Fruit fly (Drosophila melanogaster) whole organism, pupa: ENCODE measurements around the gene CG17198.

Experiments used
- CG14655 ChIP-seq: fragments of 200-800 bp; sonication (Bioruptor generic); optimal IDR thresholded peaks from 3 replicates; lab custom pipeline; 2017; ENCODE audit warnings: mild to moderate bottlenecking, missing biosample characterization, missing genetic modification reagents, missing genetic modification characterization
- CG32121 ChIP-seq: fragments of 200-800 bp; sonication (Bioruptor generic); IDR thresholded peaks from 2 replicates; pipeline ENCODE4 v1.3.6; 2022; ENCODE audit warnings: missing biosample characterization, missing genetic modification characterization
- CG4496 ChIP-seq: fragments of 200-800 bp; sonication (Bioruptor generic); IDR thresholded peaks from 3 replicates; pipeline ENCODE4 v1.3.6; 2022; ENCODE audit warnings: missing biosample characterization, missing genetic modification characterization
- Pif1A ChIP-seq: fragments of 200-800 bp; sonication (Bioruptor generic); optimal IDR thresholded peaks from 3 replicates; lab custom pipeline; 2016; ENCODE audit warnings: missing biosample characterization, missing genetic modification characterization
- Pif1B ChIP-seq: fragments of 200-800 bp; sonication (Bioruptor generic); optimal IDR thresholded peaks from 3 replicates; lab custom pipeline; 2016; ENCODE audit warnings: missing biosample characterization, missing genetic modification characterization

dm6 chr3R:25753798-25754197 lies 21.4 kb downstream of the CG17198 start:
- no peak for TF ChIP-seq Pif1B (GFP tag; lab: Kevin White, UChicago)
- TF ChIP-seq Pif1A (GFP tag; lab: Kevin White, UChicago) = no peak
- peak; percentile 55; the same call in 1 of the 3 replicates for TF ChIP-seq CG4496 (GFP tag; lab: Robert Waterston, UW)
- TF ChIP-seq CG14655 (GFP tag; lab: Kevin White, UChicago) = no peak
- no peak for TF ChIP-seq CG32121
